Worm (Caenorhabditis elegans): ENCODE data around the gene msp-113.

ce11 chrIV:5266474-5266873 is 31.3 kb upstream of the msp-113 start, which contains the start of gene F36H12.5:
- TF ChIP-seq med-1 (GFP tag; optimal IDR thresholded peaks at IDR 0.05; ENCODE audit: insufficient read depth) = no peak
- no peak for TF ChIP-seq tab-1 (GFP tag; IDR thresholded peaks at IDR 0.05)
- TF ChIP-seq ref-1 (GFP tag; conservative IDR thresholded peaks at IDR 0.05) = no peak
- TF ChIP-seq ztf-29 (GFP tag; IDR thresholded peaks at IDR 0.05) = no peak
- TF ChIP-seq cog-1 (tag; optimal IDR thresholded peaks at IDR 0.05) = no peak
